Fruit fly (Drosophila melanogaster) whole organism, embryonic: ENCODE data around the gene CG8369.
A peak's percentile ranks its signal among the peaks of the same experiment; 100 is the strongest.

Experiments
- Antp ChIP-seq: fragments of 200-800 bp; sonication (Bioruptor generic); optimal IDR thresholded peaks from 3 replicates; lab custom pipeline; 2016; ENCODE audit warnings: missing biosample characterization, missing genetic modification characterization
- Atf3 ChIP-seq: fragments of 200-800 bp; sonication (Bioruptor generic); optimal IDR thresholded peaks from 3 replicates; lab custom pipeline; 2016; ENCODE audit warnings: missing biosample characterization, missing genetic modification characterization
- Atf6 ChIP-seq: fragments of 200-800 bp; sonication (Bioruptor generic); IDR thresholded peaks from 2 replicates; pipeline ENCODE4 v1.3.6; 2022; ENCODE audit warnings: missing biosample characterization, missing genetic modification characterization
- B-H2 ChIP-seq: fragments of 200-800 bp; sonication (Bioruptor generic); optimal IDR thresholded peaks from 2 replicates; lab custom pipeline; 2018; ENCODE audit warnings: missing biosample characterization, mild to moderate bottlenecking, missing genetic modification characterization
- CG10274 ChIP-seq: fragments of 200-800 bp; sonication (Bioruptor generic); optimal IDR thresholded peaks from 3 replicates; lab custom pipeline; 2017; ENCODE audit warnings: missing biosample characterization, mild to moderate bottlenecking, missing genetic modification characterization
- CG10979 ChIP-seq: fragments of 200-800 bp; sonication (Bioruptor generic); optimal IDR thresholded peaks from 2 replicates; lab custom pipeline; 2018; ENCODE audit warnings: missing biosample characterization, mild to moderate bottlenecking, missing genetic modification characterization, moderate library complexity
- CG13287 ChIP-seq: fragments of 200-800 bp; sonication (Bioruptor generic); IDR thresholded peaks from 2 replicates; pipeline ENCODE4 v1.3.6; 2022; ENCODE audit warnings: missing biosample characterization, missing genetic modification characterization; ENCODE audit not compliant: partially characterized antibody
- CG16815 ChIP-seq: fragments of 200-800 bp; sonication (Bioruptor generic); optimal IDR thresholded peaks from 3 replicates; lab custom pipeline; 2017; ENCODE audit warnings: missing biosample characterization, mild to moderate bottlenecking, missing genetic modification characterization
- CG18476 ChIP-seq: fragments of 200-800 bp; sonication (Bioruptor generic); optimal IDR thresholded peaks from 2 replicates; lab custom pipeline; 2016; ENCODE audit warnings: missing biosample characterization, mild to moderate bottlenecking, missing genetic modification characterization
- CG2120 ChIP-seq: fragments of 200-800 bp; sonication (Bioruptor generic); optimal IDR thresholded peaks from 3 replicates; lab custom pipeline; 2016; ENCODE audit warnings: missing biosample characterization, missing genetic modification characterization
- CG3281 ChIP-seq: fragments of 200-800 bp; sonication (Bioruptor generic); optimal IDR thresholded peaks from 3 replicates; lab custom pipeline; 2017; ENCODE audit warnings: missing biosample characterization, mild to moderate bottlenecking, missing genetic modification characterization
- CG3995 ChIP-seq: fragments of 200-800 bp; sonication (Bioruptor generic); optimal IDR thresholded peaks from 3 replicates; lab custom pipeline; 2016; ENCODE audit warnings: missing biosample characterization, missing genetic modification characterization
- CG5245 ChIP-seq: fragments of 200-800 bp; sonication (Bioruptor generic); optimal IDR thresholded peaks from 3 replicates; lab custom pipeline; 2016; ENCODE audit warnings: missing biosample characterization, missing genetic modification characterization
- CG6813 ChIP-seq: fragments of 200-800 bp; sonication (Bioruptor generic); optimal IDR thresholded peaks from 2 replicates; lab custom pipeline; 2017; ENCODE audit warnings: missing biosample characterization, missing genetic modification characterization, mild to moderate bottlenecking, moderate library complexity, missing genetic modification reagents
- CG7271 ChIP-seq: fragments of 200-800 bp; sonication (Bioruptor generic); optimal IDR thresholded peaks from 2 replicates; lab custom pipeline; 2018; ENCODE audit warnings: missing biosample characterization, mild to moderate bottlenecking, missing genetic modification characterization, moderate library complexity
- CG7556 ChIP-seq: fragments of 200-800 bp; sonication (Bioruptor generic); optimal IDR thresholded peaks from 2 replicates; lab custom pipeline; 2017; ENCODE audit warnings: missing biosample characterization, mild to moderate bottlenecking, missing genetic modification characterization
- CG7745 ChIP-seq: fragments of 200-800 bp; sonication (Bioruptor generic); optimal IDR thresholded peaks from 2 replicates; lab custom pipeline; 2018; ENCODE audit warnings: missing biosample characterization, mild to moderate bottlenecking, missing genetic modification characterization, moderate library complexity
- CG8359 ChIP-seq: fragments of 200-800 bp; sonication (Bioruptor generic); optimal IDR thresholded peaks from 2 replicates; lab custom pipeline; 2017; ENCODE audit warnings: missing biosample characterization, mild to moderate bottlenecking, missing genetic modification characterization, borderline replicate concordance
- Camta ChIP-seq: fragments of 200-800 bp; sonication (Bioruptor generic); optimal IDR thresholded peaks from 2 replicates; lab custom pipeline; 2016; ENCODE audit warnings: missing biosample characterization, missing genetic modification characterization
- Fer3 ChIP-seq: fragments of 200-800 bp; sonication (Bioruptor generic); optimal IDR thresholded peaks from 2 replicates; lab custom pipeline; 2018; ENCODE audit warnings: missing biosample characterization, mild to moderate bottlenecking, missing genetic modification characterization, moderate library complexity
- Lpt ChIP-seq: fragments of >200 bp; optimal IDR thresholded peaks from 2 replicates; lab custom pipeline; 2018; ENCODE audit warnings: missing biosample characterization, missing genetic modification characterization
- MTF-1 ChIP-seq: fragments of 200-800 bp; sonication (Bioruptor generic); optimal IDR thresholded peaks from 2 replicates; lab custom pipeline; 2018; ENCODE audit warnings: missing biosample characterization, mild to moderate bottlenecking, missing genetic modification characterization, borderline replicate concordance
- Mad ChIP-seq: fragments of 200-800 bp; sonication (Bioruptor generic); optimal IDR thresholded peaks from 2 replicates; lab custom pipeline; 2016; ENCODE audit warnings: missing biosample characterization, missing genetic modification characterization
- Max ChIP-seq: fragments of 200-800 bp; sonication (Bioruptor generic); optimal IDR thresholded peaks from 2 replicates; lab custom pipeline; 2016; ENCODE audit warnings: missing biosample characterization, mild to moderate bottlenecking, missing genetic modification characterization
- NFAT ChIP-seq: fragments of 200-800 bp; sonication (Bioruptor generic); IDR thresholded peaks from 2 replicates; pipeline ENCODE4 v1.3.6; 2022; ENCODE audit warnings: missing biosample characterization, missing genetic modification characterization
- Oaz ChIP-seq: fragments of 200-800 bp; sonication (Bioruptor generic); IDR thresholded peaks from 2 replicates; pipeline ENCODE4 v1.3.6; 2022; ENCODE audit warnings: missing biosample characterization, missing genetic modification characterization
- Oli ChIP-seq: fragments of 200-800 bp; sonication (Bioruptor generic); optimal IDR thresholded peaks from 2 replicates; lab custom pipeline; 2018; ENCODE audit warnings: missing biosample characterization, mild to moderate bottlenecking, missing genetic modification characterization, moderate library complexity
- Rfx ChIP-seq: fragments of 200-800 bp; sonication (Bioruptor generic); IDR thresholded peaks from 2 replicates; pipeline ENCODE4 v1.3.6; 2022; ENCODE audit warnings: missing biosample characterization, missing genetic modification characterization
- Sin3A ChIP-seq: fragments of >200 bp; optimal IDR thresholded peaks from 2 replicates; lab custom pipeline; 2018
- Xrp1 ChIP-seq: fragments of 200-800 bp; sonication (Bioruptor generic); IDR thresholded peaks from 2 replicates; pipeline ENCODE4 v1.3.6; 2022; ENCODE audit warnings: missing biosample characterization, missing genetic modification characterization
- ap ChIP-seq: fragments of 200-800 bp; sonication (Bioruptor generic); IDR thresholded peaks from 2 replicates; pipeline ENCODE4 v1.3.6; 2022; ENCODE audit warnings: missing biosample characterization, missing genetic modification characterization
- bbx ChIP-seq: fragments of 200-800 bp; sonication (Bioruptor generic); IDR thresholded peaks from 2 replicates; pipeline ENCODE4 v1.3.6; 2022; ENCODE audit warnings: missing biosample characterization, missing genetic modification characterization; ENCODE audit not compliant: partially characterized antibody
- btn ChIP-seq: fragments of 200-800 bp; sonication (Bioruptor generic); optimal IDR thresholded peaks from 2 replicates; lab custom pipeline; 2016; ENCODE audit warnings: missing biosample characterization, missing genetic modification characterization
- cas ChIP-seq: fragments of 200-800 bp; sonication (Bioruptor generic); IDR thresholded peaks from 2 replicates; pipeline ENCODE4 v1.3.6; 2022; ENCODE audit warnings: missing biosample characterization, missing genetic modification characterization
- ci ChIP-seq: fragments of 200-800 bp; sonication (Bioruptor generic); IDR thresholded peaks from 3 replicates; pipeline ENCODE4 v1.3.6; 2022; ENCODE audit warnings: missing biosample characterization, missing genetic modification characterization
- crol ChIP-seq: fragments of 200-800 bp; sonication (Bioruptor generic); IDR thresholded peaks from 2 replicates; pipeline ENCODE4 v1.3.6; 2022; ENCODE audit warnings: missing biosample characterization, missing genetic modification characterization
- disco-r ChIP-seq: fragments of 200-800 bp; sonication (Bioruptor generic); optimal IDR thresholded peaks from 2 replicates; lab custom pipeline; 2016; ENCODE audit warnings: missing biosample characterization, missing genetic modification characterization
- exex ChIP-seq: fragments of 200-800 bp; sonication (Bioruptor generic); optimal IDR thresholded peaks from 4 replicates; lab custom pipeline; 2018; ENCODE audit warnings: missing biosample characterization, mild to moderate bottlenecking, missing genetic modification characterization, moderate library complexity
- gfzf ChIP-seq: fragments of 200-800 bp; sonication (Bioruptor generic); optimal IDR thresholded peaks from 2 replicates; lab custom pipeline; 2016; ENCODE audit warnings: missing biosample characterization, mild to moderate bottlenecking, missing genetic modification characterization, moderate library complexity
- gt ChIP-seq: fragments of 200-800 bp; sonication (Bioruptor generic); IDR thresholded peaks from 2 replicates; pipeline ENCODE4 v1.3.6; 2022; ENCODE audit warnings: missing biosample characterization, missing genetic modification characterization
- her ChIP-seq: fragments of 200-800 bp; sonication (Bioruptor generic); optimal IDR thresholded peaks from 2 replicates; lab custom pipeline; 2016; ENCODE audit warnings: missing biosample characterization, missing genetic modification characterization
- inv ChIP-seq: fragments of 200-800 bp; sonication (Bioruptor generic); IDR thresholded peaks from 2 replicates; pipeline ENCODE4 v1.3.6; 2022; ENCODE audit warnings: missing biosample characterization, missing genetic modification characterization; ENCODE audit not compliant: partially characterized antibody
- jigr1 ChIP-seq: fragments of 200-800 bp; sonication (Bioruptor generic); IDR thresholded peaks from 3 replicates; pipeline ENCODE4 v1.3.6; 2022; ENCODE audit warnings: missing biosample characterization, missing genetic modification characterization
- kay ChIP-seq: fragments of 200-800 bp; sonication (Bioruptor generic); optimal IDR thresholded peaks from 2 replicates; lab custom pipeline; 2016; ENCODE audit warnings: missing biosample characterization, missing genetic modification characterization
- nerfin-1 ChIP-seq: fragments of 200-800 bp; sonication (Bioruptor generic); optimal IDR thresholded peaks from 3 replicates; lab custom pipeline; 2019; ENCODE audit warnings: missing biosample characterization, mild to moderate bottlenecking, missing genetic modification characterization, moderate library complexity
- nmo ChIP-seq: fragments of 200-800 bp; sonication (Bioruptor generic); optimal IDR thresholded peaks from 2 replicates; lab custom pipeline; 2018; ENCODE audit warnings: missing biosample characterization, mild to moderate bottlenecking, missing genetic modification characterization, moderate library complexity
- pan ChIP-seq, 4 experiments: fragments of >200 bp in 3 of 4; fragments of 200-800 bp in 1 of 4; sonication (Bioruptor generic) in 1 of 4; optimal IDR thresholded peaks in 3 of 4; IDR thresholded peaks in 1 of 4; 2 replicates each; pipeline versions ENCODE4 v1.3.6 to Lab custom; 2017 to 2022; ENCODE audit warnings: missing biosample characterization in 2 of 4, missing genetic modification characterization in 2 of 4, mixed read lengths in 1 of 4
- pho ChIP-seq: fragments of 200-800 bp; sonication (Bioruptor generic); optimal IDR thresholded peaks from 2 replicates; lab custom pipeline; 2016; ENCODE audit warnings: missing biosample characterization, missing genetic modification characterization
- prd ChIP-seq, 3 experiments: fragments of >200 bp in 2 of 3; fragments of 200-800 bp in 1 of 3; sonication (Bioruptor generic) in 1 of 3; optimal IDR thresholded peaks in 2 of 3; IDR thresholded peaks in 1 of 3; 2 replicates in 2 of 3; 3 replicates in 1 of 3; pipeline versions ENCODE4 v1.3.6 to Lab custom; 2017 to 2022; ENCODE audit warnings: missing biosample characterization in 1 of 3, missing genetic modification characterization in 1 of 3
- sqz ChIP-seq: fragments of 200-800 bp; sonication (Bioruptor generic); optimal IDR thresholded peaks from 3 replicates; lab custom pipeline; 2018; ENCODE audit warnings: missing biosample characterization, mild to moderate bottlenecking, missing genetic modification characterization

Gene CG8369

DNA sequence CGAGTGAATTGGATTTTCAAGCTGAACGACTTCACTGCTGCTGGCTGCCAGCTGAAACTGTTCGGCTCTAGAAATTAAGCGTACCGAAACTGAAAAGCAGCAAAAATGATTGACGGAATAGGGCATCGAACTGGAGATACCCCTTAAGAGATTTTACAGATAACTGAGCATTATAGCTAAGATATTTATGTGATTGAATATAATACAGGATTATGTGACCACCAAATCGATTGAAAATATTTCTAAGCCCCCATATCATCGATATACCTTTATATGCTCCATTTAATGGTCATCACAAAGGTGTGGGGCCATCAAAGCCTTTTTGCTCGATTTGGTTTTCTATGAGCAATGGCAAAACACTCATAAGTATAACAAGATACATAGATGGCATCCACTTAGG is 37.0 kb upstream of the CG8369 start (continued):
- TF ChIP-seq pan (optimal IDR thresholded peaks at IDR 0.05; lab: Kevin White, UChicago) (no peak), pan (GFP tag; optimal IDR thresholded peaks at IDR 0.05 in 1 of 2, IDR thresholded peaks at IDR 0.05 in 1 of 2) (peak in 1 of 2 experiments; percentile 80), Antp (GFP tag; lab: Kevin White, UChicago) (peak; percentile 30), jigr1 (GFP tag; lab: Robert Waterston, UW) (no peak), CG7556 (no peak), B-H2 (GFP tag; lab: Kevin White, UChicago) (no peak), Camta (GFP tag; lab: Kevin White, UChicago) (peak; percentile 27), CG7745 (no peak), btn (peak; percentile 23), CG10979 (no peak), NFAT (GFP tag; lab: Robert Waterston, UW) (peak; percentile 52; the same call in 1 of the 2 replicates), ci (GFP tag; lab: Robert Waterston, UW) (peak; percentile 77), Fer3 (tag; lab: Kevin White, UChicago) (no peak), bbx (GFP tag; lab: Robert Waterston, UW) (no peak), ap (GFP tag; lab: Robert Waterston, UW) (no peak), CG3281 (GFP tag; lab: Kevin White, UChicago) (no peak), nerfin-1 (tag; lab: Kevin White, UChicago) (no peak), Rfx (peak; percentile 84), exex (tag; lab: Kevin White, UChicago) (no peak), CG8359 (GFP tag; lab: Kevin White, UChicago) (no peak), cas (GFP tag; lab: Robert Waterston, UW) (peak; percentile 29; the same call in 1 of the 2 replicates), CG10274 (GFP tag; lab: Kevin White, UChicago) (no peak), CG5245 (GFP tag; lab: Kevin White, UChicago) (no peak), kay (GFP tag; lab: Kevin White, UChicago) (no peak), nmo (GFP tag; lab: Kevin White, UChicago) (peak; percentile 22), Oli (tag; lab: Kevin White, UChicago) (peak; percentile 59), prd (optimal IDR thresholded peaks at IDR 0.05; lab: Kevin White, UChicago) (no peak), prd (GFP tag; IDR thresholded peaks at IDR 0.05; lab: Robert Waterston, UW) (peak; percentile 63), inv (GFP tag; lab: Robert Waterston, UW) (no peak), Lpt (GFP tag; lab: Kevin White, UChicago) (no peak), Mad (GFP tag; lab: Kevin White, UChicago) (no peak), CG18476 (GFP tag; lab: Kevin White, UChicago) (peak; percentile 3), Oaz (GFP tag; lab: Robert Waterston, UW) (peak; percentile 42; the same call in 1 of the 2 replicates), CG6813 (GFP tag; lab: Kevin White, UChicago) (peak; percentile 17), Xrp1 (GFP tag; lab: Robert Waterston, UW) (peak; percentile 66), pho (peak; percentile 39), gfzf (GFP tag; lab: Kevin White, UChicago) (no peak), CG7271 (tag; lab: Kevin White, UChicago) (no peak), crol (GFP tag; lab: Robert Waterston, UW) (no peak), her (GFP tag; lab: Kevin White, UChicago) (no peak), Atf6 (GFP tag; lab: Robert Waterston, UW) (peak; percentile 79), disco-r (GFP tag; lab: Kevin White, UChicago) (no peak), CG3995 (no peak), Sin3A (lab: Kevin White, UChicago) (no peak), MTF-1 (no peak), Atf3 (GFP tag; lab: Kevin White, UChicago) (no peak), gt (GFP tag; lab: Robert Waterston, UW) (no peak), sqz (no peak), CG2120 (no peak), CG13287 (no peak), CG16815 (GFP tag; lab: Kevin White, UChicago) (peak; percentile 38), Max (GFP tag; lab: Kevin White, UChicago) (no peak)
